Worm (Caenorhabditis elegans) whole organism, L4/young adult: ENCODE measurements around the gene C25G4.3.
"Not testable (repeated sequence)": the region's sequence is repeated elsewhere in the genome, so short reads cannot be mapped to it uniquely, and the experiment has no call there.

ENCODE experiments used
- W03F9.2 ChIP-seq: fragments of 150-350 bp; optimal IDR thresholded peaks from 2 replicates; lab custom pipeline; 2014; ENCODE audit warnings: missing biosample characterization, missing genetic modification characterization
- dao-5 ChIP-seq: sonication (generic microtip); optimal IDR thresholded peaks from 2 replicates; lab custom pipeline; 2016; ENCODE audit warnings: missing genotype, missing genetic modification characterization, moderate library complexity, missing compliant biosample characterization
- him-1 ChIP-seq: sonication (generic microtip); optimal IDR thresholded peaks from 2 replicates; lab custom pipeline; 2016; ENCODE audit warnings: missing genotype, missing genetic modification reagents, missing genetic modification characterization, missing compliant biosample characterization

C25G4.3 gene

DNA sequence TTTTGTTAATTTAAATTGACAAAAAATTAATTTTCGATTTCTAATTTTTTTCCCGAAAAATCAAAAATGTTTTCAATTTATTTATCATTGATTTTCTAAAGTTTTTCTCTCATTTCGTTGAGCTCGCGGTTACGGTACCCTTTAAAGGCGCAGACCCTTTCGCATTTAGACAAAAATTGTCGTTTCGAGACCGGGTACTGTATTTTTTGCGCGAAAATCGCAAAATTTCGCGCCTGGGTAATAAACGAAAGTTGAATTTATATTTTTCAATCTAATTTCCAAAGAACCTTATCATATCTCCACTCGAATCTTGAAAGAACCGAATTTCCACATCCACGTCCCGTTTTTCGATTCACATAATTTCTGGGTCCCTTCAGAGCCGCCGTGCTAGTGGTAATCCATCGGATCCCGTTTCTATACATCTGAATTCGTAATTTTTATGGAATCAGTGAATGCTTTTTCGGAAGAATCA, at the start of gene C25G4.3:
TSS of gene C25G4.3 (minus strand) at position 422 of the 472 bp plus-strand sequence.
- TF ChIP-seq dao-5 (tag; lab: Kevin White, UChicago) = no peak
- no peak for TF ChIP-seq him-1 (tag; lab: Kevin White, UChicago)
- no peak for TF ChIP-seq W03F9.2

DNA sequence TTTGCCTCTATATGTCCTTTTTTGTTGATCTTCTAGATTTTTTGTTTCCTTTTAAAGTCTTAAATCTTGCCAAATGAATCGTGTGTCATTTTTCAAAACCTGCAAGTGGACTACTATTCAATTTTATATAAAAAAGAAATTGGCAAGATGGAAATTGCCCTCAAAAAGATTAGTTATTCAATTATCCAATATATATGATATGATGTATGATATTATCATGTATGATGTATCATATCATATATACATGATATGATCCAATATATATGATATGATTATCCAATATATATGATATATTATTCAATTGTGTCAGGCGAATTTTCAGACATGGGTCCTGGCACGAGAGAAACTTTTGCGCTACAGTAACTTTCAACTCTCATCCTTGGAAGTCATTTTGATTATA, 49.5 kb upstream of the C25G4.3 start, which contains the start of gene sru-20:
TSS of gene sru-20 (plus strand) at position 301 of the 400 bp plus-strand sequence.
- no peak for TF ChIP-seq him-1 (tag; lab: Kevin White, UChicago)
- TF ChIP-seq dao-5 (tag; lab: Kevin White, UChicago) = no peak
- no peak for TF ChIP-seq W03F9.2

DNA sequence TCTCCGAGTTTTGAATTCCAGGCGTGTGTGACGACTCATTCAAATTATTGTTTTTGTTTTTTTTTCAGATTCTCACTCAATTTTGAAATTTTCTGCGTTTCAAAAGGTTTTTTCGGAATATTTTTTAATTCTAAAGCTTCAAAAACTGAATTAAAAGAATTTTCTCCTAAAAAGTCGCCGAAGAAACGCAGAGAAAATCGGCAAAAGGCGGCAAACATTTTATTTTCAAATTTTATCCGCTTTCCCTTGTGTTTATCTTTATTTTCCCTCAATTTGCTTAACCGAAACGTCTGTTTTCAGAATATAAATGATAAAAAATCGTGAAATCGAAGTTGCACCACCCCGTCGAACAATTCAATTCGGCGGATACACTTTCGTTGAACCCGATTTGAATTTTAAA, 44.8 kb upstream of the C25G4.3 start, which contains the start of gene him-6:
TSS of gene him-6 (plus strand) at position 301 of the 400 bp plus-strand sequence.
- TF ChIP-seq him-1 (tag; lab: Kevin White, UChicago) (no peak), W03F9.2 (no peak), dao-5 (tag; lab: Kevin White, UChicago) (no peak)

- TF ChIP-seq W03F9.2 (no peak), dao-5 (tag; lab: Kevin White, UChicago) (no peak), him-1 (tag; lab: Kevin White, UChicago) (no peak)
These were observed 41.5 kb upstream of the C25G4.3 start, which contains the start of gene sru-26 for ce11 chrIV:12487194-12487593. Gene sru-26, plus strand, starts transcription at chrIV:12487494.

DNA sequence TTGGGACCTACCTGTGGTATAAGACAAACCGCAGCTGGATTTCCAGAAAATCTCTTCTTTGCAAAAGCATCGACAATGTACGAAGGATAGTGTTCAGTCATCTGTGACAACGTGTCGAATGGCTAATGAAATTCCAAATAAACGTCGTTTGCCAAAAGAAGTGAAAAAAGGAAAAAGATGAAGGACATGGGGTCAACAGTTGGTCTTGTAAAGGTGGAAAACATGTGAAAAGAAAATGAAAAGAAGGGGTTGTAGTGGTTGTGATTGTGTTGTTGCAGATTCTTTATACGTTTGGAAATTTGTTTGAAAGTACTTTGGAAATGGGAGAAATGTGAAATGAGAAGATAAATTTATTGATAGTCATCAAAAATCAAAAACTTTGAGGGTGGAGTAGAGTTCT, 38.8 kb upstream of the C25G4.3 start, which contains the start of gene T04A11.4:
TSS of gene T04A11.4 (minus strand) at position 101 of the 400 bp plus-strand sequence.
- not testable (repeated sequence) for TF ChIP-seq dao-5 (tag; lab: Kevin White, UChicago); him-1 (tag; lab: Kevin White, UChicago); W03F9.2

DNA sequence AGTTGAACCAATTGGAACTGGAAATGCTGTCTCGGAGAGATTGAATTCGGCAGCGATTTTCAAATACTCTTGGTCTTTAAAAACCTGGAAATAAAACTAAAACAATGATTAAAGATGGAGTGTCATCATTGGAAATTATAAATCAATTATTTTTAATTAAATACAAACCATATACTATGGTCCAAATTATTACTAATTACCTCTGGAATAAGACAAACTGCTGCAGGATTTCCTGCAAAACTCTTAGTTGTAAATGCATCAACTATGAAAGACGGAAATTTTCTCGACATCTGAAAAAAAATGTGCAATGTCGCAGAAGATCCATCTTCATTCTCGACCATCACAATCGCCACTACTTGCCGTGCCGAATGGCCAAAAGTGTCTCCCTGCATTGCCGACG, 33.0 kb upstream of the C25G4.3 start, which contains the start of gene igdb-1:
TSS of gene igdb-1 (plus strand) at position 301 of the 400 bp plus-strand sequence.
- TF ChIP-seq dao-5 (tag; lab: Kevin White, UChicago); him-1 (tag; lab: Kevin White, UChicago); W03F9.2: not testable (repeated sequence)

ce11 chrIV:12476942-12477341, 31.3 kb upstream of the C25G4.3 start, which contains the start of gene T04A11.1:
Gene T04A11.1, minus strand, starts transcription at chrIV:12477042.
- TF ChIP-seq him-1 (tag; lab: Kevin White, UChicago); dao-5 (tag; lab: Kevin White, UChicago); W03F9.2: not testable (repeated sequence)

DNA sequence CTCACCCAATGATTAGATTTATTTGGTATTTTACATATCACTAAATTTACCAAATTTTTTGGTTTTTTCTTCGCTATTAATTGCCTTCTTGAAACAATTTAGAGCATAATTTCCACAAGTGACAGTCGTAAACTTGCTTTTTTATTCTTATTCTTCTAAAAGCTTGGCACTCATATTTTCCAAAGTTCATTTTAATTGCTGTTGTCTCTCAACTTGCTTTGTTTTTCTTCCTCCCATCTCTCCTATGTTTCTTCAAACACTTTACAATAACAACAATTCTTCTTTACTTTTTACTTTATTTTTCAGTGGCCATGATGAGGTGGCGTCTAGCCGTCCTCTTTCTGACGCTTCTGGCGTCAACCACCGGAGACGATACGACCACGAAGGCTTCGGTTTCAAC, 22.7 kb upstream of the C25G4.3 start, which contains the start of gene igdb-2:
TSS of gene igdb-2 (plus strand) at position 301 of the 400 bp plus-strand sequence.
- TF ChIP-seq him-1 (tag; lab: Kevin White, UChicago) (no peak), dao-5 (tag; lab: Kevin White, UChicago) (no peak), W03F9.2 (no peak)

ce11 chrIV:12467761-12468160, 22.1 kb upstream of the C25G4.3 start:
- TF ChIP-seq W03F9.2 = no peak
- TF ChIP-seq him-1 (tag; lab: Kevin White, UChicago) = no peak
- TF ChIP-seq dao-5 (tag; lab: Kevin White, UChicago) = no peak

- TF ChIP-seq him-1 (tag; lab: Kevin White, UChicago) (no peak), dao-5 (tag; lab: Kevin White, UChicago) (no peak), W03F9.2 (no peak)
These were observed 19.1 kb upstream of the C25G4.3 start for ce11 chrIV:12464822-12465221.

DNA sequence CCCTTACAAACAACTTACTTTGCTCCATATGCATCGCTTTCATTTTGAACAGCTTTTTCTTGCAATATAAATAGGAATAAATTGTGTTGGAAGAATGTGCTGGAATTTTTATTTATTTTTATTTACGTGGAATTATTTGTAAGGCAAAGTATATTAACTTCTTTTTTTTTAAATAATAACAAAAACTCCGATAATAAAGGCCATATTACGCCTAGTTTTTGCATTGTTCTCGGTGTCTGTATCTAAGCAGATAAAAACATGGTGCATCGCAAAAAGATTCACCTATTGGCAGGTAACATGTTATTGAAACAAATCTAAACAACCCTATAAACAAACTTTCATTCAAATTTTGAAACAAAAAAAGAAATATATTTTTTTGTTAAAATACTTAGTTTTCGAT, 17.7 kb upstream of the C25G4.3 start, which contains the start of gene C25G4.8:
TSS of gene C25G4.8 (minus strand) at position 101 of the 400 bp plus-strand sequence.
- no peak for TF ChIP-seq dao-5 (tag; lab: Kevin White, UChicago)
- TF ChIP-seq him-1 (tag; lab: Kevin White, UChicago) = no peak
- no peak for TF ChIP-seq W03F9.2

DNA sequence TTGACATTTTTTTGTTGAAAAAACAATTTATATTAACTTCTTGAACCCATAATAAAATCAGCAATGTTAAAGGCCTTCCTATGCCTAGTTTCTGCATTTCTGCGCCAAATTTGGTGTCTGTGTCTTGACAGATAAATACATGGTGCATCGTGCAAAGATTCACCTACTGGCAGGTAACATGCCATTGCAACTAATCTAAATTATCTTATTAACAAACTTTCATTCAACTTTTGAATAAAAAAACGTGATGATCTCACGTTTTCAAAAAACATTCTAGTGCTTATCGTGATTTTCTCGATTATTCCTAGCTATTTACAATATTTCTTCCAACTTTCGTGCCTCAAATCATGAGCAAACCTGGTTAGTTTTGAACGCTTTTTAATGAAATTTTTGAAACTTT, 10.9 kb upstream of the C25G4.3 start, which contains the start of gene C25G4.7:
TSS of gene C25G4.7 (plus strand) at position 301 of the 400 bp plus-strand sequence.
- TF ChIP-seq him-1 (tag; lab: Kevin White, UChicago) = no peak
- TF ChIP-seq dao-5 (tag; lab: Kevin White, UChicago) = no peak
- TF ChIP-seq W03F9.2 = no peak

DNA sequence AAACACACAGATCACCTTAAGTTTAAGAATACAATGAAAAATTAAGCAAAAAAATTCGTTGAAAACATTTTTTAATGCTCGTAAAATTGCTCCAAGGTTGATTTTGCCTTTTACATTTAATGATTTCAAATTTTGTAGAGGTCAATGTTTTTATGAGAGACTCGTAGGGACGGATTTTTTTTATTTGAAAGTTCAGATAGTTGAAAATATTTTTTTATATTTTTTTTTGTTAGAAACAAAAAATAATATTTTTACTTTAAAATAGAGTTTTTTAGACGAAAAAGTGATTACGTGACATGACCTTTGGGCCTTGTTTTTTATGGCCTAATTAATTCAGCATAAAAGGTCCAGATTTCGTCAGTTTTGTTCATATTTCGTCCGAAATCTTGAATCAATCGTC, 9.1 kb upstream of the C25G4.3 start, which contains the start of gene smz-1:
TSS of gene smz-1 (plus strand) at position 301 of the 400 bp plus-strand sequence.
- no peak for TF ChIP-seq W03F9.2
- no peak for TF ChIP-seq him-1 (tag; lab: Kevin White, UChicago)
- no peak for TF ChIP-seq dao-5 (tag; lab: Kevin White, UChicago)

ce11 chrIV:12454115-12454514, 8.4 kb upstream of the C25G4.3 start, which contains the start of gene spe-44:
Gene spe-44, minus strand, starts transcription at chrIV:12454215.
- TF ChIP-seq dao-5 (tag; lab: Kevin White, UChicago) (no peak), W03F9.2 (no peak), him-1 (tag; lab: Kevin White, UChicago) (no peak)
